Worm (Caenorhabditis elegans) whole organism, L4 larva: ENCODE data around the gene srd-42.

Source experiments
- ama-1 ChIP-seq: fragments of 150-350 bp; optimal IDR thresholded peaks from 2 replicates; lab custom pipeline; 2014; ENCODE audit warnings: inconsistent platforms, mixed read lengths
- ceh-62 ChIP-seq: sonication (generic microtip); optimal IDR thresholded peaks from 2 replicates; lab custom pipeline; 2017; ENCODE audit warnings: missing biosample characterization, missing genetic modification characterization
- daf-12 ChIP-seq: fragments of 150-350 bp; optimal IDR thresholded peaks from 2 replicates; lab custom pipeline; 2014; ENCODE audit warnings: missing biosample characterization, missing genetic modification reagents, missing genetic modification characterization
- dpl-1 ChIP-seq: fragments of 150-350 bp; optimal IDR thresholded peaks from 2 replicates; lab custom pipeline; 2014; ENCODE audit warnings: missing biosample characterization, missing genetic modification reagents, missing genetic modification characterization
- egl-27 ChIP-seq: sonication (generic microtip); optimal IDR thresholded peaks from 3 replicates; lab custom pipeline; 2017; ENCODE audit warnings: missing biosample characterization, missing genetic modification reagents, missing genetic modification characterization
- fos-1 ChIP-seq: fragments of 150-350 bp; optimal IDR thresholded peaks from 2 replicates; lab custom pipeline; 2014; ENCODE audit warnings: missing biosample characterization, missing genetic modification characterization
- jun-1 ChIP-seq: fragments of 150-350 bp; optimal IDR thresholded peaks from 2 replicates; lab custom pipeline; 2014; ENCODE audit warnings: missing biosample characterization, missing genetic modification reagents, missing genetic modification characterization
- lin-13 ChIP-seq: fragments of 150-350 bp; optimal IDR thresholded peaks from 2 replicates; lab custom pipeline; 2014; ENCODE audit warnings: missing biosample characterization, missing genetic modification reagents, missing genetic modification characterization
- lir-3 ChIP-seq: sonication (generic microtip); optimal IDR thresholded peaks from 2 replicates; lab custom pipeline; 2016; ENCODE audit warnings: mild to moderate bottlenecking, missing genetic modification characterization, missing compliant biosample characterization
- mep-1 ChIP-seq: fragments of 150-350 bp; sonication (generic microtip); optimal IDR thresholded peaks from 3 replicates; lab custom pipeline; 2014; ENCODE audit warnings: missing biosample characterization, missing genetic modification characterization
- nhr-77 ChIP-seq: fragments of 150-350 bp; optimal IDR thresholded peaks from 2 replicates; lab custom pipeline; 2014; ENCODE audit warnings: missing biosample characterization, missing genetic modification characterization
- rbr-2 ChIP-seq: sonication (generic microtip); optimal IDR thresholded peaks from 2 replicates; lab custom pipeline; 2016; ENCODE audit warnings: missing genotype, missing genetic modification characterization, missing compliant biosample characterization
- spr-3 ChIP-seq: fragments of 200-800 bp; sonication (Bioruptor generic); optimal IDR thresholded peaks from 2 replicates; lab custom pipeline; 2018; ENCODE audit warnings: mild to moderate bottlenecking, missing genetic modification characterization, missing compliant biosample characterization
- unc-62 ChIP-seq, 3 experiments: fragments of 150-350 bp in 1 of 3; sonication (generic microtip); optimal IDR thresholded peaks in 2 of 3; peaks in 1 of 3; 1 replicate in 1 of 3; 2 replicates in 2 of 3; lab custom pipeline; 2014 to 2017; ENCODE audit warnings: missing biosample characterization in 3 of 3, missing genetic modification characterization in 3 of 3, missing genetic modification reagents in 3 of 3, missing genotype in 1 of 3

DNA sequence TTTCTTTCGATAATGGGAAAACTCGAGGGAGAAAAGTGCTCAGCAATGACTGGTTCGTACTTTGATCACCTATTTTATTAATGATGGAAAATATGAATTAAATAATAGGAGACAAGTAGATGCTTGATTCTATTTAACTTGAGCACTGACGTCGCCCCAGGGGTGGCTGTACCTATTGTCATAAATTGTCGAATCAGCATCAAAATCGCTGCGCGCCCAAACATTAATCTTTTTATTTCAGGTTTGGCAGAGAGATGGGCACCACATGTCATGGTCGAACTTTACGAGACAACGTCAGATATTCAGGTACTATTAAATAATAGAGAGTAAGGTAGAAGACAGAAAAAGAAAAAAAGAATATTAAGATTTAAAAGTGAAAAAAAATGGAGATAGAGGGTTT lies 21.1 kb upstream of the srd-42 start:
- TF ChIP-seq unc-62 (GFP tag; optimal IDR thresholded peaks at IDR 0.05 in 1 of 2; lab: Kevin White, UChicago) (no peak), unc-62 (tag; optimal IDR thresholded peaks at IDR 0.05; lab: Kevin White, UChicago) (no peak), lin-13 (GFP tag; lab: Kevin White, UChicago) (no peak), jun-1 (tag; lab: Kevin White, UChicago) (no peak), egl-27 (tag; lab: Kevin White, UChicago) (no peak), dpl-1 (GFP tag; lab: Kevin White, UChicago) (no peak), ama-1 (lab: Kevin White, UChicago) (no peak), nhr-77 (tag; lab: Kevin White, UChicago) (no peak), mep-1 (no peak), rbr-2 (tag; lab: Kevin White, UChicago) (no peak), daf-12 (no peak), lir-3 (no peak), ceh-62 (no peak), spr-3 (no peak), fos-1 (no peak)
